Fruit fly (Drosophila melanogaster): ENCODE data around the gene naz.

DNA sequence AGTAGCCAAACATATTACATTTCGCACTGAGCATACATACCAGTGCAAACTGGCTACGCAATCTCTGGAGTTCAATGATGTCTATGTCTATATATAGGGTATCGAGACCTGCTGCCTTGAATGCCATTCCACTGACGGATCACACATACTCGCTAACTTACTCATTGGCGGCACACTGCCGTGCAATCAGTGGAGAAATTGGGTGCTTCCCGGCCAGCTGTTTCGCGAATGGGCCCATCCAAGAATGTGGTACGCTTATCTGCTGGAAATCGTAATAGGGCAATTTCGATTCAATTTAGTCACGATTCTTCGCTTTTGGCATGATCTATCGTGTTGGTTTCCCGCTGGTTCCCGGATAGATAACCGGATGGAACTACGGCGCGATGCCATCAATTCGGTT, 48.6 kb downstream of the naz start:
- TF ChIP-seq CTCF (optimal IDR thresholded peaks at IDR 0.05) = no peak
- no peak for TF ChIP-seq CG8478 (optimal IDR thresholded peaks at IDR 0.05)

All from S2 (cell line).